Worm (Caenorhabditis elegans): ENCODE measurements around the gene F47D12.9.

The F47D12.9 gene

DNA sequence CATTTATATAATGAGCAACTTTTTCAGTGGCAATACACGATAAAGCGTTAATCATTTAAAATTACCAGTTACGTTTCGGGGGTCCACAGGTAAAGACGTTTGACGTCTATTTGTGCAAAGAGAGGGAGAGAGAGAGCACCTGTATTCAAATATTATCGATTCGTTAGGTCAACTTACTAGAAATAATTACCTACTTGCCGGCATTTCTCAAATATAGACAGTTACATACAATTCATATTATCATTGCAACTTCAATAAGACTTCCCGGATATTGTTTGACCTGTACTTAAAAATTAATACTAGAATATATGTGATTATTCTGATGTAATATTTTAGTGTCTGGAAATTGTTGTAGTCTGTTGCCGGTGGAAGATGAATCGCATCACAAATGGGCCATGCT lies 17.3 kb downstream of the F47D12.9 start, which contains the start of gene gadr-3:
Gene gadr-3, minus strand, starts transcription at position 101 of the 400 bp plus-strand sequence.
- TF ChIP-seq ztf-23 (GFP tag; IDR thresholded peaks at IDR 0.05) (no peak), klf-2 (GFP tag; conservative IDR thresholded peaks at IDR 0.05) (no peak), cog-1 (tag; optimal IDR thresholded peaks at IDR 0.05) (no peak), flt-1 (GFP tag; IDR thresholded peaks at IDR 0.05) (no peak), T22C8.4 (GFP tag; IDR thresholded peaks at IDR 0.05) (no peak), ref-1 (GFP tag; conservative IDR thresholded peaks at IDR 0.05) (no peak), tab-1 (GFP tag; IDR thresholded peaks at IDR 0.05) (no peak), med-1 (GFP tag; optimal IDR thresholded peaks at IDR 0.05; ENCODE audit: insufficient read depth) (no peak), ztf-29 (GFP tag; IDR thresholded peaks at IDR 0.05) (no peak)

DNA sequence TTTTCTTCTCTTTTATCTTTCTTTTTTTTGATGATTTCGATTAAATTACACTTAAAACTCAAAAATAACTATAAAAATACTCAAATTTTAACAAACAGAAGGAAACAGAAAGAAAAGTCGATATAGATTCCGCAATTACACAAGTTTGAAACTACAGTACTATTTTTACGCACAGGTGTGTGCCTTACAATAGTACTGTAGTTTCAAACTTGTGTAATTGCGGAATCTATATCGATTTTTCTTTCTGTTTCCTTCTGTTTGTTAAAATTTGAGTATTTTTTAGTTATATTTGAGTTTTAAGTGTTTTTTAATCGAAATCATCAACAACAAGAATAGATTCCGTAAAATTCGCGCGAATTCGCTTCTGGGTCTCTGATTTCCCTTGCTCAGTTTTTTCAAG lies 20.2 kb downstream of the F47D12.9 start:
- TF ChIP-seq T22C8.4 (GFP tag; IDR thresholded peaks at IDR 0.05): peak; percentile 36; the same call in 1 of the 2 replicates
- TF ChIP-seq cog-1 (tag; optimal IDR thresholded peaks at IDR 0.05): no peak

ce11 chrIII:6280070-6280596 lies 23.0 kb downstream of the F47D12.9 start, which contains the start of gene hmg-1.2:
Gene hmg-1.2 (plus strand): TSS chrIII:6280380.
- TF ChIP-seq cog-1 (tag; optimal IDR thresholded peaks at IDR 0.05): peak; percentile 74
- peak; percentile 49; the same call in 1 of the 2 replicates for TF ChIP-seq flt-1 (GFP tag; IDR thresholded peaks at IDR 0.05)
- no peak for TF ChIP-seq ztf-23 (GFP tag; IDR thresholded peaks at IDR 0.05)
- TF ChIP-seq ztf-29 (GFP tag; IDR thresholded peaks at IDR 0.05): no peak
- no peak for TF ChIP-seq T22C8.4 (GFP tag; IDR thresholded peaks at IDR 0.05)

ce11 chrIII:6279453-6279852 lies 23.7 kb downstream of the F47D12.9 start:
- TF ChIP-seq klf-2 (GFP tag; conservative IDR thresholded peaks at IDR 0.05) (no peak), T22C8.4 (GFP tag; IDR thresholded peaks at IDR 0.05) (no peak)

ce11 chrIII:6278301-6278827 lies 24.8 kb downstream of the F47D12.9 start, which contains the start of gene C18F10.7:
Gene C18F10.7 (minus strand): TSS chrIII:6278351.
- TF ChIP-seq med-1 (GFP tag; optimal IDR thresholded peaks at IDR 0.05; ENCODE audit: insufficient read depth): no peak
- TF ChIP-seq cog-1 (tag; optimal IDR thresholded peaks at IDR 0.05): peak; percentile 6
- TF ChIP-seq ref-1 (GFP tag; conservative IDR thresholded peaks at IDR 0.05): no peak

DNA sequence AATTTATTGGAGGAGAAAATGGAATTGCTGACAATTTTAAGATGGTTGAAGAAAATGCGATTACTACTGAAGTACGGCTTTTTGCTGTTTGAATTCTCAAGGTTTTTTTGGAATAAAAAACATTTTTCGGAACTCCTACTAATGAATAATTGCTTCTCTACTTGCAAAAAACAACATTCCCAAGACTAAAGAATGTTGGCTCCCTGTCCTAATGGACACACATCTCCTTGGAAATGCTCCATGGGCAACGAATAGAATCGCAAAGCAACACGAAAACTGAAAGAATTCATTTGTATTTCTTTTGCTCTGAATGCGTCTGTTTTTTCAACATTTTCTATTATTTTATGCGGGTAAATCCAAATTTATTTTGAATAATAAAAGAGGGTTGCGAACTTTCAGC lies 30.3 kb downstream of the F47D12.9 start, which contains the start of gene C18F10.2:
Gene C18F10.2, plus strand, starts transcription at position 301 of the 400 bp plus-strand sequence.
- no peak for TF ChIP-seq ztf-23 (GFP tag; IDR thresholded peaks at IDR 0.05)
- TF ChIP-seq T22C8.4 (GFP tag; IDR thresholded peaks at IDR 0.05): no peak
- no peak for TF ChIP-seq cog-1 (tag; optimal IDR thresholded peaks at IDR 0.05)
- no peak for TF ChIP-seq ref-1 (GFP tag; conservative IDR thresholded peaks at IDR 0.05)
- no peak for TF ChIP-seq klf-2 (GFP tag; conservative IDR thresholded peaks at IDR 0.05)
- no peak for TF ChIP-seq flt-1 (GFP tag; IDR thresholded peaks at IDR 0.05)

ce11 chrIII:6270277-6270676 lies 32.9 kb downstream of the F47D12.9 start, which contains the start of gene srg-3:
Gene srg-3 (minus strand): TSS chrIII:6270377.
- no peak for TF ChIP-seq T22C8.4 (GFP tag; IDR thresholded peaks at IDR 0.05)
- TF ChIP-seq flt-1 (GFP tag; IDR thresholded peaks at IDR 0.05): no peak
- no peak for TF ChIP-seq ztf-29 (GFP tag; IDR thresholded peaks at IDR 0.05)
- TF ChIP-seq ztf-23 (GFP tag; IDR thresholded peaks at IDR 0.05): no peak
- TF ChIP-seq tab-1 (GFP tag; IDR thresholded peaks at IDR 0.05): no peak
- no peak for TF ChIP-seq ref-1 (GFP tag; conservative IDR thresholded peaks at IDR 0.05)
- TF ChIP-seq med-1 (GFP tag; optimal IDR thresholded peaks at IDR 0.05; ENCODE audit: insufficient read depth): no peak
- TF ChIP-seq cog-1 (tag; optimal IDR thresholded peaks at IDR 0.05): no peak
- no peak for TF ChIP-seq klf-2 (GFP tag; conservative IDR thresholded peaks at IDR 0.05)

- no peak for TF ChIP-seq flt-1 (GFP tag; IDR thresholded peaks at IDR 0.05)
- no peak for TF ChIP-seq ztf-29 (GFP tag; IDR thresholded peaks at IDR 0.05)
Measured at ce11 chrIII:6268061-6268460, 35.1 kb downstream of the F47D12.9 start, which contains the start of gene srg-7. Gene srg-7 (minus strand): TSS chrIII:6268161.

DNA sequence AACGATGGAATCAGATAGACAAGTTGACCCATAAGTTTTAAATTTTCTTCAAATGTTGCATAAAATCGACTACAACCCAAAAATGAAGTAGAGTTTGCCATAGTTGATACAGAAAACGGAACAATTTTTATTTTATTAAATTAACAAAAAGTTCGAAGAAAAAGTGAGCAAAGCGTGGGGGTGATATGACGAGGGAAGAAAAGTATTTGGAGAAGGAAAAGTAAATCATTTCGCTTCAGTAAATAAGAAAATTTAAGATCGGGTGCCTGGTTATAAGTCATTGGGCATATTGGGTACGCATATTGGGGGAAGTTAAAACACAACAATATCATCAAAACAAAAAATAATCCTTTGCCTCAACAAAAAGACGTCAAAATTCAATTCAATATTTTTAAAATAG lies 37.3 kb downstream of the F47D12.9 start, which contains the start of gene srg-6:
Gene srg-6, minus strand, starts transcription at position 101 of the 400 bp plus-strand sequence.
- no peak for TF ChIP-seq ztf-23 (GFP tag; IDR thresholded peaks at IDR 0.05)
- TF ChIP-seq cog-1 (tag; optimal IDR thresholded peaks at IDR 0.05): no peak

- TF ChIP-seq med-1 (GFP tag; optimal IDR thresholded peaks at IDR 0.05; ENCODE audit: insufficient read depth) (no peak), ref-1 (GFP tag; conservative IDR thresholded peaks at IDR 0.05) (no peak), T22C8.4 (GFP tag; IDR thresholded peaks at IDR 0.05) (no peak), tab-1 (GFP tag; IDR thresholded peaks at IDR 0.05) (no peak), ztf-23 (GFP tag; IDR thresholded peaks at IDR 0.05) (no peak), flt-1 (GFP tag; IDR thresholded peaks at IDR 0.05) (no peak), ztf-29 (GFP tag; IDR thresholded peaks at IDR 0.05) (no peak)
Measured at ce11 chrIII:6264447-6264846, 38.7 kb downstream of the F47D12.9 start, which contains the start of gene srg-5. Gene srg-5 (minus strand): TSS chrIII:6264547.

DNA sequence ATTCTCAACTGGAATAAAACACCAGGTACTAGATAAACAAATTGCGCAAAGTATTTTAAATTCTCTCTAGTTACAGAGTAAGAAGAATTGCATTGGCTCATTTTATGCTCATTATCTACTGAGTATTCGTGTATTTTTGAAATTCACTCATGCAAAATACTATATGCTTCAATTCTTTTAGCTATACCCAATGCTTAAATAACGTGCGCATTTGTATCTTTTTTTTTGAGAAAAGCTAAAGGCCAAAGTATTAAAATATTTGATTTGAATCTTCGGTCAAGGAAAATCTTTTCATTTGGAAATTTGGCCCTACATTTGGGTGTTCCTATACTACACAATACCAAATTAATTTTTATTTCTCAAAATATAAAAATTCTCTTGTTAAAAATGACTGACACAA lies 41.2 kb downstream of the F47D12.9 start, which contains the start of gene srg-4:
Gene srg-4, minus strand, starts transcription at position 101 of the 400 bp plus-strand sequence.
- TF ChIP-seq T22C8.4 (GFP tag; IDR thresholded peaks at IDR 0.05) (no peak), ref-1 (GFP tag; conservative IDR thresholded peaks at IDR 0.05) (no peak), ztf-29 (GFP tag; IDR thresholded peaks at IDR 0.05) (no peak), cog-1 (tag; optimal IDR thresholded peaks at IDR 0.05) (no peak), med-1 (GFP tag; optimal IDR thresholded peaks at IDR 0.05; ENCODE audit: insufficient read depth) (no peak), flt-1 (GFP tag; IDR thresholded peaks at IDR 0.05) (no peak), ztf-23 (GFP tag; IDR thresholded peaks at IDR 0.05) (no peak), klf-2 (GFP tag; conservative IDR thresholded peaks at IDR 0.05) (no peak), tab-1 (GFP tag; IDR thresholded peaks at IDR 0.05) (no peak)

All from whole organism, midembryonic.